Worm (Caenorhabditis elegans) whole organism, midembryonic: ENCODE results near the gene srh-172.

Experiments used
- T22C8.4 ChIP-seq: fragments of 200-800 bp; sonication (Bioruptor generic); IDR thresholded peaks from 2 replicates; pipeline ENCODE4 v1.3.6; 2022; ENCODE audit warnings: missing genetic modification characterization, missing compliant biosample characterization
- cog-1 ChIP-seq: sonication (generic microtip); optimal IDR thresholded peaks from 2 replicates; lab custom pipeline; 2016; ENCODE audit warnings: missing genetic modification characterization, missing compliant biosample characterization
- flt-1 ChIP-seq: fragments of 200-800 bp; sonication (Bioruptor generic); IDR thresholded peaks from 2 replicates; pipeline ENCODE4 v1.3.6; 2022; ENCODE audit warnings: missing genetic modification characterization, missing compliant biosample characterization
- klf-2 ChIP-seq: fragments of 200-800 bp; sonication (Bioruptor generic); conservative IDR thresholded peaks from 2 replicates; pipeline ENCODE4 v1.3.6; 2022; ENCODE audit warnings: missing genetic modification reagents, missing genetic modification characterization, missing compliant biosample characterization
- med-1 ChIP-seq: sonication (generic microtip); optimal IDR thresholded peaks from 2 replicates; lab custom pipeline; 2017; ENCODE audit warnings: missing genetic modification characterization, mild to moderate bottlenecking, missing compliant biosample characterization, antibody characterized with exemption, missing genetic modification reagents; ENCODE audit not compliant: insufficient read depth
- ref-1 ChIP-seq: fragments of 200-800 bp; sonication (Bioruptor generic); conservative IDR thresholded peaks from 2 replicates; pipeline ENCODE4 v1.3.6; 2022; ENCODE audit warnings: missing genetic modification reagents, missing genetic modification characterization, missing compliant biosample characterization
- tab-1 ChIP-seq: fragments of 200-800 bp; sonication (Bioruptor generic); IDR thresholded peaks from 2 replicates; pipeline ENCODE4 v1.3.6; 2022; ENCODE audit warnings: missing genetic modification characterization, missing compliant biosample characterization
- ztf-23 ChIP-seq: fragments of 200-800 bp; sonication (Bioruptor generic); IDR thresholded peaks from 2 replicates; pipeline ENCODE4 v1.3.6; 2022; ENCODE audit warnings: missing genetic modification reagents, missing genetic modification characterization, missing compliant biosample characterization
- ztf-29 ChIP-seq: fragments of 200-800 bp; sonication (Bioruptor generic); IDR thresholded peaks from 2 replicates; pipeline ENCODE4 v1.3.6; 2022; ENCODE audit warnings: missing genetic modification reagents, missing genetic modification characterization, missing compliant biosample characterization

srh-172 gene

ce11 chrV:20007470-20007869 is 48.6 kb downstream of the srh-172 start, which contains the start of gene Y60A3A.23:
Gene Y60A3A.23 (plus strand): TSS chrV:20007770.
- TF ChIP-seq T22C8.4 (GFP tag; lab: Robert Waterston, UW), result no peak
- no peak for TF ChIP-seq tab-1 (GFP tag; lab: Robert Waterston, UW)
- TF ChIP-seq ref-1 (GFP tag; lab: Robert Waterston, UW), result no peak
- TF ChIP-seq flt-1, result no peak
- TF ChIP-seq cog-1 (tag; lab: Kevin White, UChicago), result no peak
- TF ChIP-seq ztf-29, result no peak
- no peak for TF ChIP-seq klf-2 (GFP tag; lab: Robert Waterston, UW)
- TF ChIP-seq ztf-23, result no peak
- TF ChIP-seq med-1, result no peak
